Worm (Caenorhabditis elegans) whole organism, late embryonic: Measurements from ENCODE around the gene K04B12.2.

Experiments
- C08G9.2 ChIP-seq: sonication (generic microtip); optimal IDR thresholded peaks from 2 replicates; lab custom pipeline; 2016; ENCODE audit warnings: mild to moderate bottlenecking, missing genetic modification characterization, moderate library complexity, missing compliant biosample characterization
- ama-1 ChIP-seq: fragments of 150-350 bp; optimal IDR thresholded peaks from 2 replicates; lab custom pipeline; 2014
- ceh-2 ChIP-seq: sonication (generic microtip); optimal IDR thresholded peaks from 2 replicates; lab custom pipeline; 2016; ENCODE audit warnings: missing genotype, missing genetic modification characterization, missing compliant biosample characterization
- ceh-9 ChIP-seq: sonication (generic microtip); optimal IDR thresholded peaks from 2 replicates; lab custom pipeline; 2016; ENCODE audit warnings: mild to moderate bottlenecking, missing genetic modification characterization, inconsistent platforms, missing compliant biosample characterization
- nhr-11 ChIP-seq: fragments of 150-350 bp; optimal IDR thresholded peaks from 2 replicates; lab custom pipeline; 2014; ENCODE audit warnings: missing biosample characterization, missing genetic modification characterization
- pqm-1 ChIP-seq: sonication (generic microtip); optimal IDR thresholded peaks from 2 replicates; lab custom pipeline; 2016; ENCODE audit warnings: missing genetic modification characterization, missing compliant biosample characterization
- unc-55 ChIP-seq: sonication (generic microtip); optimal IDR thresholded peaks from 2 replicates; lab custom pipeline; 2017; ENCODE audit warnings: missing biosample characterization, missing genetic modification reagents, missing genetic modification characterization

ce11 chrII:14415427-14415826, 22.3 kb downstream of the K04B12.2 start:
- TF ChIP-seq ceh-2 (tag; lab: Kevin White, UChicago) (no peak), pqm-1 (tag; lab: Kevin White, UChicago) (no peak), C08G9.2 (tag; lab: Kevin White, UChicago) (no peak), ama-1 (lab: Kevin White, UChicago) (no peak), nhr-11 (no peak), ceh-9 (tag; lab: Kevin White, UChicago) (no peak), unc-55 (GFP tag; lab: Kevin White, UChicago) (no peak)
